Fruit fly (Drosophila melanogaster) whole organism, embryonic: ENCODE results near the gene CG6290.

ENCODE experiments used
- B-H1 ChIP-seq: fragments of 200-800 bp; sonication (Bioruptor generic); IDR thresholded peaks from 3 replicates; pipeline ENCODE4 v1.3.6; 2022; ENCODE audit warnings: missing biosample characterization, missing genetic modification characterization
- BEAF-32 ChIP-seq: fragments of 200-800 bp; sonication (Bioruptor generic); optimal IDR thresholded peaks from 3 replicates; lab custom pipeline; 2017; ENCODE audit warnings: missing biosample characterization, missing genetic modification characterization, mild to moderate bottlenecking, moderate library complexity, missing genetic modification reagents
- Bgb ChIP-seq: fragments of 200-800 bp; sonication (Bioruptor generic); IDR thresholded peaks from 2 replicates; pipeline ENCODE4 v1.3.6; 2022; ENCODE audit warnings: missing biosample characterization, missing genetic modification characterization; ENCODE audit not compliant: partially characterized antibody
- Blimp-1 ChIP-seq: fragments of 200-800 bp; sonication (Bioruptor generic); optimal IDR thresholded peaks from 3 replicates; lab custom pipeline; 2018; ENCODE audit warnings: missing biosample characterization, missing genetic modification characterization, mild to moderate bottlenecking, moderate library complexity, missing genetic modification reagents
- CG10267 ChIP-seq: fragments of 200-800 bp; sonication (Bioruptor generic); optimal IDR thresholded peaks from 2 replicates; lab custom pipeline; 2018; ENCODE audit warnings: missing biosample characterization, mild to moderate bottlenecking, missing genetic modification characterization, moderate library complexity
- CG10959 ChIP-seq: fragments of 200-800 bp; sonication (Bioruptor generic); IDR thresholded peaks from 2 replicates; pipeline ENCODE4 v1.3.6; 2022; ENCODE audit warnings: missing biosample characterization, missing genetic modification characterization
- CG12071 ChIP-seq: fragments of 200-800 bp; sonication (Bioruptor generic); optimal IDR thresholded peaks from 3 replicates; lab custom pipeline; 2018; ENCODE audit warnings: missing biosample characterization, mild to moderate bottlenecking, missing genetic modification characterization
- CG13287 ChIP-seq: fragments of 200-800 bp; sonication (Bioruptor generic); IDR thresholded peaks from 2 replicates; pipeline ENCODE4 v1.3.6; 2022; ENCODE audit warnings: missing biosample characterization, missing genetic modification characterization; ENCODE audit not compliant: partially characterized antibody
- CG14441 ChIP-seq: fragments of 200-800 bp; sonication (Bioruptor generic); IDR thresholded peaks from 2 replicates; pipeline ENCODE4 v1.3.6; 2022; ENCODE audit warnings: missing biosample characterization, missing genetic modification characterization
- CG15011 ChIP-seq: fragments of 200-800 bp; sonication (Bioruptor generic); optimal IDR thresholded peaks from 3 replicates; lab custom pipeline; 2018; ENCODE audit warnings: missing biosample characterization, mild to moderate bottlenecking, missing genetic modification characterization
- CG2120 ChIP-seq: fragments of 200-800 bp; sonication (Bioruptor generic); optimal IDR thresholded peaks from 3 replicates; lab custom pipeline; 2016; ENCODE audit warnings: missing biosample characterization, missing genetic modification characterization
- CG2129 ChIP-seq: fragments of 200-800 bp; sonication (Bioruptor generic); IDR thresholded peaks from 2 replicates; pipeline ENCODE4 v1.3.6; 2022; ENCODE audit warnings: missing biosample characterization, missing genetic modification characterization; ENCODE audit not compliant: partially characterized antibody
- CG2678 ChIP-seq: fragments of 200-800 bp; sonication (Bioruptor generic); optimal IDR thresholded peaks from 3 replicates; lab custom pipeline; 2019; ENCODE audit warnings: missing biosample characterization, mild to moderate bottlenecking, missing genetic modification characterization, moderate library complexity
- CG30431 ChIP-seq: fragments of 200-800 bp; sonication (Bioruptor generic); optimal IDR thresholded peaks from 2 replicates; lab custom pipeline; 2017; ENCODE audit warnings: missing biosample characterization, missing genetic modification characterization
- CG32532 ChIP-seq: fragments of 200-800 bp; sonication (Bioruptor generic); IDR thresholded peaks from 2 replicates; pipeline ENCODE4 v1.3.6; 2022; ENCODE audit warnings: missing biosample characterization, missing genetic modification characterization
- CG3281 ChIP-seq: fragments of 200-800 bp; sonication (Bioruptor generic); optimal IDR thresholded peaks from 3 replicates; lab custom pipeline; 2017; ENCODE audit warnings: missing biosample characterization, mild to moderate bottlenecking, missing genetic modification characterization
- CG3847 ChIP-seq: fragments of 200-800 bp; sonication (Bioruptor generic); IDR thresholded peaks from 2 replicates; pipeline ENCODE4 v1.3.6; 2022; ENCODE audit warnings: missing biosample characterization, missing genetic modification characterization
- CG6272 ChIP-seq: fragments of 200-800 bp; sonication (Bioruptor generic); IDR thresholded peaks from 2 replicates; pipeline ENCODE4 v1.3.6; 2022; ENCODE audit warnings: missing biosample characterization, missing genetic modification characterization
- CG6683 ChIP-seq: fragments of 200-800 bp; sonication (Bioruptor generic); optimal IDR thresholded peaks from 2 replicates; lab custom pipeline; 2017; ENCODE audit warnings: missing biosample characterization, mild to moderate bottlenecking, missing genetic modification characterization, missing genetic modification reagents
- CG6765 ChIP-seq: fragments of 200-800 bp; sonication (Bioruptor generic); optimal IDR thresholded peaks from 3 replicates; lab custom pipeline; 2017; ENCODE audit warnings: missing biosample characterization, mild to moderate bottlenecking, missing genetic modification characterization
- CG6813 ChIP-seq: fragments of 200-800 bp; sonication (Bioruptor generic); optimal IDR thresholded peaks from 2 replicates; lab custom pipeline; 2017; ENCODE audit warnings: missing biosample characterization, missing genetic modification characterization, mild to moderate bottlenecking, moderate library complexity, missing genetic modification reagents
- CG7839 ChIP-seq: fragments of 200-800 bp; sonication (Bioruptor generic); optimal IDR thresholded peaks from 3 replicates; lab custom pipeline; 2018; ENCODE audit warnings: missing biosample characterization, mild to moderate bottlenecking, missing genetic modification characterization, moderate library complexity
- CG9215 ChIP-seq: fragments of 200-800 bp; sonication (Bioruptor generic); IDR thresholded peaks from 2 replicates; pipeline ENCODE4 v1.3.6; 2022; ENCODE audit warnings: missing biosample characterization, missing genetic modification characterization
- CkIIα-i1 ChIP-seq: fragments of 200-800 bp; sonication (Bioruptor generic); IDR thresholded peaks from 2 replicates; pipeline ENCODE4 v1.3.6; 2022; ENCODE audit warnings: missing biosample characterization, missing genetic modification characterization
- Dbx ChIP-seq: fragments of 200-800 bp; sonication (Bioruptor generic); IDR thresholded peaks from 3 replicates; pipeline ENCODE4 v1.3.6; 2022; ENCODE audit warnings: missing biosample characterization, missing genetic modification characterization
- Dp ChIP-seq: fragments of 200-800 bp; sonication (Bioruptor generic); optimal IDR thresholded peaks from 2 replicates; lab custom pipeline; 2018; ENCODE audit warnings: missing biosample characterization, mild to moderate bottlenecking, missing genetic modification characterization, moderate library complexity
- Hmr ChIP-seq: fragments of 200-800 bp; sonication (Bioruptor generic); optimal IDR thresholded peaks from 3 replicates; lab custom pipeline; 2017; ENCODE audit warnings: mild to moderate bottlenecking, missing biosample characterization, missing genetic modification reagents, missing genetic modification characterization
- Hr78 ChIP-seq, 2 experiments: fragments of 200-800 bp in 1 of 2; fragments of >200 bp in 1 of 2; sonication (Bioruptor generic) in 1 of 2; optimal IDR thresholded peaks; 2 replicates each; lab custom pipeline; 2017 to 2019; ENCODE audit warnings: missing biosample characterization in 2 of 2, missing genetic modification characterization in 2 of 2, mild to moderate bottlenecking in 1 of 2, moderate library complexity in 1 of 2
- Meics ChIP-seq: fragments of 200-800 bp; sonication (Bioruptor generic); optimal IDR thresholded peaks from 2 replicates; lab custom pipeline; 2017; ENCODE audit warnings: missing biosample characterization, mild to moderate bottlenecking, missing genetic modification characterization
- Ptx1 ChIP-seq: fragments of 200-800 bp; sonication (Bioruptor generic); IDR thresholded peaks from 2 replicates; pipeline ENCODE4 v1.3.6; 2022; ENCODE audit warnings: missing biosample characterization, missing genetic modification characterization
- Rfx ChIP-seq: fragments of 200-800 bp; sonication (Bioruptor generic); IDR thresholded peaks from 2 replicates; pipeline ENCODE4 v1.3.6; 2022; ENCODE audit warnings: missing biosample characterization, missing genetic modification characterization
- Side ChIP-seq: fragments of 200-800 bp; sonication (Bioruptor generic); optimal IDR thresholded peaks from 2 replicates; lab custom pipeline; 2016; ENCODE audit warnings: missing biosample characterization, missing genetic modification characterization
- Sox102F ChIP-seq: fragments of 200-800 bp; sonication (Bioruptor generic); optimal IDR thresholded peaks from 2 replicates; lab custom pipeline; 2018; ENCODE audit warnings: missing biosample characterization, mild to moderate bottlenecking, missing genetic modification characterization, moderate library complexity
- Tbp ChIP-seq: fragments of >200 bp; optimal IDR thresholded peaks from 2 replicates; lab custom pipeline; 2018; ENCODE audit warnings: missing biosample characterization, missing genetic modification characterization
- corto ChIP-seq: fragments of 200-800 bp; sonication (Bioruptor generic); optimal IDR thresholded peaks from 2 replicates; lab custom pipeline; 2016; ENCODE audit warnings: missing biosample characterization, mild to moderate bottlenecking, missing genetic modification characterization, moderate library complexity
- crp ChIP-seq, 2 experiments: fragments of 200-800 bp; sonication (Bioruptor generic); optimal IDR thresholded peaks; 2 replicates in 1 of 2; 3 replicates in 1 of 2; lab custom pipeline; 2017; ENCODE audit warnings: missing biosample characterization in 2 of 2, missing genetic modification characterization in 2 of 2, mild to moderate bottlenecking in 1 of 2, moderate library complexity in 1 of 2
- da ChIP-seq: fragments of 200-800 bp; sonication (Bioruptor generic); optimal IDR thresholded peaks from 2 replicates; lab custom pipeline; 2016; ENCODE audit warnings: missing biosample characterization, missing genetic modification characterization
- dmrt11E ChIP-seq: fragments of 200-800 bp; sonication (Bioruptor generic); optimal IDR thresholded peaks from 3 replicates; lab custom pipeline; 2018; ENCODE audit warnings: missing biosample characterization, mild to moderate bottlenecking, missing genetic modification characterization, moderate library complexity
- dysf ChIP-seq: fragments of 200-800 bp; sonication (Bioruptor generic); IDR thresholded peaks from 3 replicates; pipeline ENCODE4 v1.3.6; 2022; ENCODE audit warnings: missing biosample characterization, missing genetic modification characterization
- eyg ChIP-seq: fragments of 200-800 bp; sonication (Bioruptor generic); optimal IDR thresholded peaks from 3 replicates; lab custom pipeline; 2016; ENCODE audit warnings: missing biosample characterization, missing genetic modification characterization
- fd96Cb ChIP-seq: fragments of 200-800 bp; sonication (Bioruptor generic); optimal IDR thresholded peaks from 2 replicates; lab custom pipeline; 2018; ENCODE audit warnings: missing biosample characterization, mild to moderate bottlenecking, missing genetic modification characterization, moderate library complexity
- ind ChIP-seq: fragments of 200-800 bp; sonication (Bioruptor generic); optimal IDR thresholded peaks from 3 replicates; lab custom pipeline; 2016; ENCODE audit warnings: missing biosample characterization, missing genetic modification characterization
- lab ChIP-seq: fragments of 200-800 bp; sonication (Bioruptor generic); optimal IDR thresholded peaks from 3 replicates; lab custom pipeline; 2017; ENCODE audit warnings: missing biosample characterization, missing genetic modification characterization, mild to moderate bottlenecking, moderate library complexity, missing genetic modification reagents
- seq ChIP-seq: fragments of 200-800 bp; sonication (Bioruptor generic); IDR thresholded peaks from 2 replicates; pipeline ENCODE4 v1.3.6; 2022; ENCODE audit warnings: missing biosample characterization, missing genetic modification characterization
- tx ChIP-seq: fragments of 200-800 bp; sonication (Bioruptor generic); optimal IDR thresholded peaks from 2 replicates; lab custom pipeline; 2016; ENCODE audit warnings: missing biosample characterization, missing genetic modification characterization

Gene CG6290

DNA sequence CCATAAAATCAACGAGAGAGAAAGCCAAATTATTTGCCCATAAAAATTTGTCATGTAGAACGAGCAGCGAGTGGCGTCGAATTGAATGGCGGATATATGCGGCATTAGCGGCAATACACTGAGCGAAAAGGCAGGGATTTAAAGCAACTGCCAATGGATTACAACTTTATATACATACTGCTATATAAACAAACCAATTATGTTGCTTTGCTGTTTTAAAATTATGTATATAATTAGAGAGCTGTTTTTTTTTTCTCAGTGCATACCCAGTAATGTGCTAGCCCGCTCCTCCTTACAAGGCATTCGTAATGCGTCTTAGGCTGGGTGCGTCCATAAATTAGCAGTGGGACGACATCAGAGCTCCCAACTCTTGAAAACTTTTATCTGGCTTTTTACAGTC is 30.6 kb downstream of the CG6290 start (continued):
- TF ChIP-seq seq (GFP tag; lab: Robert Waterston, UW) (0 out of 2 replicates have a peak, but pooled peaks have one; percentile 23), CG7839 (tag; lab: Kevin White, UChicago) (peak; percentile 45), Hmr (GFP tag; lab: Kevin White, UChicago) (peak; percentile 48), fd96Cb (tag; lab: Kevin White, UChicago) (no peak), CG15011 (no peak), CkIIα-i1 (GFP tag; lab: Robert Waterston, UW) (no peak), Blimp-1 (GFP tag; lab: Kevin White, UChicago) (no peak), CG6683 (GFP tag; lab: Kevin White, UChicago) (no peak), CG12071 (GFP tag; lab: Kevin White, UChicago) (no peak), da (GFP tag; lab: Kevin White, UChicago) (no peak), lab (GFP tag; lab: Kevin White, UChicago) (peak; percentile 62), Tbp (GFP tag; lab: Kevin White, UChicago) (no peak), Ptx1 (GFP tag; lab: Robert Waterston, UW) (peak; percentile 54), BEAF-32 (GFP tag; lab: Kevin White, UChicago) (no peak), CG14441 (GFP tag; lab: Robert Waterston, UW) (peak; percentile 48; the same call in 1 of the 2 replicates), CG6813 (GFP tag; lab: Kevin White, UChicago) (no peak), CG6765 (GFP tag; lab: Kevin White, UChicago) (no peak), CG2129 (no peak), B-H1 (GFP tag; lab: Robert Waterston, UW) (no peak)

DNA sequence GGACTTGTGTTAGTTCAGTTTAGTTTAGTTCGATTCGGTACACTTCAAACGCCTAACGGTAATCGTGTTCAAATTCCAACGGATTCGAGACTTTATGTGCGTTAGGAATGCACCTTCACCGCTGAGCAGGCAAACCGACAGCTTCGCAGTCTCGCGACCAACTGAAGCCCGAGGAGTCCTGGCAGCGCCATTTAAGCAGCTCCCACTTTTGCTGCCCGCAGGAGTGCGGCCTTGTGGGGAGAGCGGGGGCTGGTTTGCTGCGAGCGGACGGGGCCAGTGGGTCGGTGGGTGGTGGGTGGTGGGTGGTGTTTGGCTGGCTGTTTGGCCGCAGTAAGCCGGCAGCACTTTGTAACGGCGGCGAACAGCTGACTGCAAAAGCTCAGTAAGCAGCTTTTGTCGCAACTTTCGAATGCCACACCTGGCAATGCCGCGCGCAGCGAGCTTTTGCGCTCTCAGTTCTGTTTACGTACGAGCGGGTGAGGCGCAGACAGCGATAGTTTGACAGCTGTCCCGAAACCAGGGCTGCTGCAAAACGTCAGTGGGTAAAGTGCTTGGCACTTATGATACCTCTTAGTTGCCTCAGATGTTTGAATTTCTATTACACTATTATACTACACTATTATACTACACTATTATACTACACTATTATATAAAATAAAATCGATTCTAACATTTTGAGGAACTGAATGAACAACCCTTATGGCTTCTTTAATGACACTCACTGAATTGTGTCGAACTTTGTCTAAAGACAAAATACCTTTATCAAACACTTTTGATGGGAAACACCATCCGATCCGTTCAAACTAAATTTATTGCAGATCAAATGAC is 42.2 kb downstream of the CG6290 start, which contains the start of gene CG32547:
TSS of gene CG32547 (minus strand) at position 181 of the 828 bp plus-strand sequence.
- no peak for TF ChIP-seq eyg (GFP tag; lab: Kevin White, UChicago)
- TF ChIP-seq CG10267 (tag; lab: Kevin White, UChicago), result peak; percentile 5
- no peak for TF ChIP-seq tx (GFP tag; lab: Kevin White, UChicago)
- TF ChIP-seq CG2678 (tag; lab: Kevin White, UChicago), result peak; percentile 23
- TF ChIP-seq CG7839 (tag; lab: Kevin White, UChicago), result peak; percentile 21
- 0 out of 2 replicates have a peak, but pooled peaks have one; percentile 9 for TF ChIP-seq Ptx1 (GFP tag; lab: Robert Waterston, UW)
- TF ChIP-seq Rfx (GFP tag; lab: Robert Waterston, UW), result peak; percentile 17; the same call in 1 of the 2 replicates
- peak; percentile 19 for TF ChIP-seq CG12071 (GFP tag; lab: Kevin White, UChicago)
- TF ChIP-seq Dbx (GFP tag; lab: Robert Waterston, UW), result 0 out of 3 replicates have a peak, but pooled peaks have one; percentile 7
- TF ChIP-seq Sox102F (GFP tag; lab: Kevin White, UChicago), result peak; percentile 7
- TF ChIP-seq CG3847, result peak; percentile 25; the same call in 1 of the 2 replicates
- TF ChIP-seq CG10959, result 0 out of 2 replicates have a peak, but pooled peaks have one; percentile 10
- peak; percentile 5 for TF ChIP-seq CG2120
- TF ChIP-seq Meics, result peak; percentile 13
- peak; percentile 45; the same call in 1 of the 2 replicates for TF ChIP-seq CG13287 (GFP tag; lab: Robert Waterston, UW)
- peak; percentile 10 for TF ChIP-seq CG3281 (GFP tag; lab: Kevin White, UChicago)
- TF ChIP-seq Bgb, result 0 out of 2 replicates have a peak, but pooled peaks have one; percentile 17
- no peak for TF ChIP-seq CG30431 (GFP tag; lab: Kevin White, UChicago)
- TF ChIP-seq crp (GFP tag; optimal IDR thresholded peaks at IDR 0.05; lab: Kevin White, UChicago), result peak in 1 of 2 experiments; percentile 78
- TF ChIP-seq Hr78 (GFP tag; optimal IDR thresholded peaks at IDR 0.05; lab: Kevin White, UChicago), result peak in 1 of 2 experiments; percentile 14
- TF ChIP-seq dmrt11E (tag; lab: Kevin White, UChicago), result no peak
- TF ChIP-seq Side (GFP tag; lab: Kevin White, UChicago), result no peak
- TF ChIP-seq Dp (GFP tag; lab: Kevin White, UChicago), result peak; percentile 6
- TF ChIP-seq CG9215 (GFP tag; lab: Robert Waterston, UW), result peak; percentile 92
- TF ChIP-seq CG6272, result no peak
- TF ChIP-seq dysf (GFP tag; lab: Robert Waterston, UW), result peak; percentile 33; the same call in 1 of the 3 replicates
- TF ChIP-seq CG32532 (GFP tag; lab: Robert Waterston, UW), result peak; percentile 28; the same call in 1 of the 2 replicates
- TF ChIP-seq ind (GFP tag; lab: Kevin White, UChicago), result peak; percentile 16
- TF ChIP-seq corto, result no peak
